Fruit fly (Drosophila melanogaster): ENCODE data around the gene REPTOR-BP.

The REPTOR-BP gene

DNA sequence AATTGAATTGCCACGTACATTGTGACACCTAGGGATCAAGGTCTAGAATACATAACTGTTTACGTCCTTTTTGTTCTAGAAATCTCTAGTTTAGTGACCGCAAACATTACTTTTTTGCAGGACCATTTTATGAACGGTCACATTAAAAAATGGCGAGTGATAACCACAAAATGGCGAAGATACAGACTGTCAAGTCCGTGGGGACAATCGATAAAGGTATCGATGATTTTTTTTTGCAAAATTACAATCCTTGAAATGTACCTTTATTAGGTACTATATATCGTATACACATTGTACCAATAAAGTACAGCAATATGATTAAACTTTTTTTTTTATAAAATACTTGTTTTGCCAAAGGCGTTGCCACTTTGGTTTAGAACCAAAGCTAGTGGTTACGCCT lies 33.5 kb upstream of the REPTOR-BP start (continued):
- TF ChIP-seq CG7839 (tag; optimal IDR thresholded peaks at IDR 0.05) (no peak), B-H1 (GFP tag; IDR thresholded peaks at IDR 0.05) (no peak), vvl (GFP tag; IDR thresholded peaks at IDR 0.05) (no peak), CG3281 (GFP tag; optimal IDR thresholded peaks at IDR 0.05) (no peak), CG9797 (GFP tag; optimal IDR thresholded peaks at IDR 0.05) (peak; percentile 28), Doc3 (GFP tag; IDR thresholded peaks at IDR 0.05; ENCODE audit: partially characterized antibody) (no peak), HLHmδ (GFP tag; optimal IDR thresholded peaks at IDR 0.05) (no peak), CG7987 (GFP tag; optimal IDR thresholded peaks at IDR 0.05) (no peak), bowl (GFP tag; IDR thresholded peaks at IDR 0.05) (no peak), CG2129 (GFP tag; IDR thresholded peaks at IDR 0.05; ENCODE audit: partially characterized antibody) (0 out of 2 replicates have a peak, but pooled peaks have one; percentile 26), CG3407 (GFP tag; optimal IDR thresholded peaks at IDR 0.05) (no peak), Spps (tag; optimal IDR thresholded peaks at IDR 0.05) (no peak), CG6175 (GFP tag; IDR thresholded peaks at IDR 0.05) (no peak), NFAT (GFP tag; IDR thresholded peaks at IDR 0.05) (no peak), sqz (GFP tag; optimal IDR thresholded peaks at IDR 0.05) (peak; percentile 40), CG11093 (GFP tag; IDR thresholded peaks at IDR 0.05) (no peak), cad (GFP tag; optimal IDR thresholded peaks at IDR 0.05) (no peak), CG13287 (GFP tag; IDR thresholded peaks at IDR 0.05; ENCODE audit: partially characterized antibody) (peak; percentile 64), pfk (GFP tag; optimal IDR thresholded peaks at IDR 0.05) (no peak), Jarid2 (GFP tag; optimal IDR thresholded peaks at IDR 0.05) (no peak), p53 (GFP tag; optimal IDR thresholded peaks at IDR 0.05) (no peak), CG10959 (GFP tag; IDR thresholded peaks at IDR 0.05) (no peak), Trl (optimal IDR thresholded peaks at IDR 0.05) (no peak), Trl (GFP tag; optimal IDR thresholded peaks at IDR 0.05) (no peak), chinmo (GFP tag; IDR thresholded peaks at IDR 0.05; ENCODE audit: partially characterized antibody) (no peak), MBD-R2 (GFP tag; IDR thresholded peaks at IDR 0.05) (no peak), CG10147 (GFP tag; optimal IDR thresholded peaks at IDR 0.05) (no peak), CG11696 (GFP tag; IDR thresholded peaks at IDR 0.05) (no peak), dpn (GFP tag; optimal IDR thresholded peaks at IDR 0.05) (no peak), phol (tag; optimal IDR thresholded peaks at IDR 0.05) (peak; percentile 99), pum (GFP tag; optimal IDR thresholded peaks at IDR 0.05) (no peak), gfzf (GFP tag; optimal IDR thresholded peaks at IDR 0.05) (peak; percentile 41), HHEX (GFP tag; optimal IDR thresholded peaks at IDR 0.05) (no peak), grn (GFP tag; optimal IDR thresholded peaks at IDR 0.05) (no peak), CG12659 (GFP tag; optimal IDR thresholded peaks at IDR 0.05) (no peak), CG7786 (GFP tag; optimal IDR thresholded peaks at IDR 0.05) (no peak), gcm2 (GFP tag; optimal IDR thresholded peaks at IDR 0.05) (no peak), CG2116 (GFP tag; optimal IDR thresholded peaks at IDR 0.05) (peak; percentile 24), tgo (GFP tag; IDR thresholded peaks at IDR 0.05) (no peak), scrt (GFP tag; optimal IDR thresholded peaks at IDR 0.05) (no peak), gro (GFP tag; optimal IDR thresholded peaks at IDR 0.05) (no peak), sd (tag; optimal IDR thresholded peaks at IDR 0.05) (no peak), Dll (GFP tag; IDR thresholded peaks at IDR 0.05; ENCODE audit: partially characterized antibody) (peak; percentile 54; the same call in 3 of the 4 replicates), Dbx (GFP tag; IDR thresholded peaks at IDR 0.05) (no peak), CG6791 (GFP tag; IDR thresholded peaks at IDR 0.05; ENCODE audit: partially characterized antibody) (peak; percentile 60; the same call in 2 of the 3 replicates), CG2202 (tag; optimal IDR thresholded peaks at IDR 0.05) (no peak), CG30020 (tag; optimal IDR thresholded peaks at IDR 0.05) (no peak), Abd-B (GFP tag; optimal IDR thresholded peaks at IDR 0.05) (no peak), HLH54F (GFP tag; optimal IDR thresholded peaks at IDR 0.05) (no peak), CG17802 (tag; optimal IDR thresholded peaks at IDR 0.05) (no peak), HLH4C (GFP tag; IDR thresholded peaks at IDR 0.05; ENCODE audit: partially characterized antibody) (peak; percentile 47; the same call in 1 of the 3 replicates)
